Worm (Caenorhabditis elegans) whole organism, L3 larva: ENCODE data around the gene C55B6.1.

Experiments used
- ceh-82 ChIP-seq: fragments of 150-350 bp; optimal IDR thresholded peaks from 2 replicates; lab custom pipeline; 2014; ENCODE audit warnings: missing biosample characterization, missing genetic modification characterization
- tbx-2 ChIP-seq: sonication (generic microtip); optimal IDR thresholded peaks from 2 replicates; lab custom pipeline; 2016; ENCODE audit warnings: mild to moderate bottlenecking, missing genetic modification characterization, missing compliant biosample characterization

- no peak for TF ChIP-seq tbx-2 (tag; lab: Kevin White, UChicago)
- no peak for TF ChIP-seq ceh-82 (tag; lab: Kevin White, UChicago)
Observed at ce11 chrX:7230321-7230720, 30.2 kb downstream of the C55B6.1 start.
